Worm (Caenorhabditis elegans): Measurements from ENCODE around the gene abu-14.

- TF ChIP-seq him-1 (tag; optimal IDR thresholded peaks at IDR 0.05) (no peak), dao-5 (tag; optimal IDR thresholded peaks at IDR 0.05) (no peak), W03F9.2 (tag; optimal IDR thresholded peaks at IDR 0.05) (no peak)
Observed at ce11 chrII:9262845-9263402, 35.9 kb upstream of the abu-14 start.
